Fruit fly (Drosophila melanogaster): ENCODE measurements around the gene poe.

Gene poe

dm6 chr2L:8083427-8084295 lies 12.2 kb upstream of the poe start:
- TF ChIP-seq CG10147 (GFP tag; optimal IDR thresholded peaks at IDR 0.05): no peak
- TF ChIP-seq sr (GFP tag; IDR thresholded peaks at IDR 0.05): no peak; the same call in 2 of the 3 replicates
- TF ChIP-seq CG12155 (GFP tag; optimal IDR thresholded peaks at IDR 0.05): no peak
- TF ChIP-seq Atf-2 (GFP tag; optimal IDR thresholded peaks at IDR 0.05): no peak
- TF ChIP-seq B-H1 (GFP tag; IDR thresholded peaks at IDR 0.05): no peak
- 0 out of 2 replicates have a peak, but pooled peaks have one; percentile 19 for TF ChIP-seq CG9215 (GFP tag; IDR thresholded peaks at IDR 0.05)
- TF ChIP-seq salm (tag; optimal IDR thresholded peaks at IDR 0.05): no peak
- peak; percentile 64 for TF ChIP-seq Drgx (GFP tag; IDR thresholded peaks at IDR 0.05)
- TF ChIP-seq MESR4 (GFP tag; optimal IDR thresholded peaks at IDR 0.05): peak; percentile 93
- no peak for TF ChIP-seq Hsf (GFP tag; optimal IDR thresholded peaks at IDR 0.05)
- TF ChIP-seq Mrtf (GFP tag; IDR thresholded peaks at IDR 0.05): no peak
- TF ChIP-seq Tbp (GFP tag; optimal IDR thresholded peaks at IDR 0.05): no peak
- no peak for TF ChIP-seq CHES-1-like (GFP tag; optimal IDR thresholded peaks at IDR 0.05)
- no peak for TF ChIP-seq Nf-YB (GFP tag; optimal IDR thresholded peaks at IDR 0.05)
- TF ChIP-seq Ets97D (GFP tag; optimal IDR thresholded peaks at IDR 0.05): no peak
- TF ChIP-seq CG4328 (GFP tag; optimal IDR thresholded peaks at IDR 0.05): no peak
- TF ChIP-seq twi (tag; optimal IDR thresholded peaks at IDR 0.05): no peak
- TF ChIP-seq Dref (GFP tag; IDR thresholded peaks at IDR 0.05): no peak
- TF ChIP-seq Neu2 (GFP tag; optimal IDR thresholded peaks at IDR 0.05; ENCODE audit: borderline replicate concordance): no peak
- TF ChIP-seq crp (GFP tag; optimal IDR thresholded peaks at IDR 0.05): no peak
- no peak for TF ChIP-seq Kr (GFP tag; optimal IDR thresholded peaks at IDR 0.05)
- no peak; the same call in 1 of the 2 replicates for TF ChIP-seq CG31441 (GFP tag; IDR thresholded peaks at IDR 0.05)
- TF ChIP-seq MBD-R2 (GFP tag; IDR thresholded peaks at IDR 0.05): peak; percentile 17; the same call in 1 of the 2 replicates
- TF ChIP-seq Dbx (GFP tag; IDR thresholded peaks at IDR 0.05): 0 out of 3 replicates have a peak, but pooled peaks have one; percentile 43
- TF ChIP-seq sqz (GFP tag; optimal IDR thresholded peaks at IDR 0.05): no peak
- TF ChIP-seq MTF-1 (GFP tag; optimal IDR thresholded peaks at IDR 0.05; ENCODE audit: borderline replicate concordance): peak; percentile 9
- TF ChIP-seq CG7745 (tag; optimal IDR thresholded peaks at IDR 0.05): no peak
- TF ChIP-seq sob (GFP tag; IDR thresholded peaks at IDR 0.05): no peak; the same call in 1 of the 2 replicates
- no peak for TF ChIP-seq CG4854 (GFP tag; optimal IDR thresholded peaks at IDR 0.05)
- 0 out of 2 replicates have a peak, but pooled peaks have one; percentile 24 for TF ChIP-seq vvl (GFP tag; IDR thresholded peaks at IDR 0.05)
- TF ChIP-seq gsb-n (tag; optimal IDR thresholded peaks at IDR 0.05): no peak
- TF ChIP-seq cas (GFP tag; IDR thresholded peaks at IDR 0.05): no peak
- TF ChIP-seq CG10565 (GFP tag; optimal IDR thresholded peaks at IDR 0.05): no peak
- no peak for TF ChIP-seq CG12219 (GFP tag; optimal IDR thresholded peaks at IDR 0.05)
- no peak for TF ChIP-seq luna (GFP tag; optimal IDR thresholded peaks at IDR 0.05)
- peak; percentile 54 for TF ChIP-seq CG4617 (GFP tag; optimal IDR thresholded peaks at IDR 0.05; ENCODE audit: borderline replicate concordance)
- no peak for TF ChIP-seq wor (GFP tag; IDR thresholded peaks at IDR 0.05)
- no peak for TF ChIP-seq ara (GFP tag; IDR thresholded peaks at IDR 0.05)
- no peak; the same call in 1 of the 2 replicates for TF ChIP-seq CG4360 (GFP tag; IDR thresholded peaks at IDR 0.05)
- no peak for TF ChIP-seq bab2 (GFP tag; optimal IDR thresholded peaks at IDR 0.05)
- TF ChIP-seq CrebB (tag; optimal IDR thresholded peaks at IDR 0.05): no peak
- peak; percentile 13 for TF ChIP-seq CG1603 (tag; optimal IDR thresholded peaks at IDR 0.05)
- no peak for TF ChIP-seq CG8944 (GFP tag; optimal IDR thresholded peaks at IDR 0.05)
- TF ChIP-seq CG7928 (GFP tag; optimal IDR thresholded peaks at IDR 0.05): no peak
- TF ChIP-seq gfzf (GFP tag; optimal IDR thresholded peaks at IDR 0.05): no peak
- TF ChIP-seq Hr78 (GFP tag; optimal IDR thresholded peaks at IDR 0.05): peak in 1 of 2 experiments; percentile 94
- TF ChIP-seq Rfx (GFP tag; IDR thresholded peaks at IDR 0.05): no peak; the same call in 1 of the 2 replicates
- no peak for TF ChIP-seq prd (optimal IDR thresholded peaks at IDR 0.05)
- no peak for TF ChIP-seq prd (GFP tag; IDR thresholded peaks at IDR 0.05)
